Fruit fly (Drosophila melanogaster) whole organism, prepupa: Measurements from ENCODE around the gene Tmf.

Experiments used
- Blimp-1 ChIP-seq: fragments of 200-800 bp; sonication (Bioruptor generic); optimal IDR thresholded peaks from 3 replicates; lab custom pipeline; 2017; ENCODE audit warnings: missing biosample characterization, missing genetic modification characterization, mild to moderate bottlenecking, moderate library complexity, missing genetic modification reagents
- CG10631 ChIP-seq: fragments of 200-800 bp; sonication (Bioruptor generic); optimal IDR thresholded peaks from 2 replicates; lab custom pipeline; 2016; ENCODE audit warnings: missing biosample characterization, missing genetic modification characterization
- CG10669 ChIP-seq: fragments of 200-800 bp; sonication (Bioruptor generic); optimal IDR thresholded peaks from 3 replicates; lab custom pipeline; 2018; ENCODE audit warnings: missing biosample characterization, mild to moderate bottlenecking, missing genetic modification characterization, moderate library complexity
- CG11294 ChIP-seq: fragments of 200-800 bp; sonication (Bioruptor generic); IDR thresholded peaks from 2 replicates; pipeline ENCODE4 v1.3.6; 2022; ENCODE audit warnings: missing biosample characterization, missing genetic modification characterization
- CG15336 ChIP-seq: fragments of 200-800 bp; sonication (Bioruptor generic); IDR thresholded peaks from 2 replicates; pipeline ENCODE4 v1.3.6; 2022; ENCODE audit warnings: missing biosample characterization, missing genetic modification characterization
- CG1621 ChIP-seq: fragments of 200-800 bp; sonication (Bioruptor generic); optimal IDR thresholded peaks from 3 replicates; lab custom pipeline; 2018; ENCODE audit warnings: missing biosample characterization, mild to moderate bottlenecking, missing genetic modification characterization
- CG16779 ChIP-seq: fragments of 200-800 bp; sonication (Bioruptor generic); optimal IDR thresholded peaks from 3 replicates; lab custom pipeline; 2017; ENCODE audit warnings: missing biosample characterization, mild to moderate bottlenecking, missing genetic modification characterization
- CG32006 ChIP-seq: fragments of 200-800 bp; sonication (Bioruptor generic); optimal IDR thresholded peaks from 3 replicates; lab custom pipeline; 2017; ENCODE audit warnings: missing biosample characterization, mild to moderate bottlenecking, missing genetic modification characterization
- CG34406 ChIP-seq: fragments of 200-800 bp; sonication (Bioruptor generic); optimal IDR thresholded peaks from 3 replicates; lab custom pipeline; 2016; ENCODE audit warnings: missing biosample characterization, missing genetic modification characterization
- CG4318 ChIP-seq: fragments of 200-800 bp; sonication (Bioruptor generic); optimal IDR thresholded peaks from 3 replicates; lab custom pipeline; 2017; ENCODE audit warnings: missing biosample characterization, mild to moderate bottlenecking, missing genetic modification characterization
- CG6163 ChIP-seq: fragments of 200-800 bp; sonication (Bioruptor generic); IDR thresholded peaks from 3 replicates; pipeline ENCODE4 v1.3.6; 2022; ENCODE audit warnings: missing biosample characterization, missing genetic modification characterization
- CG6276 ChIP-seq: fragments of 200-800 bp; sonication (Bioruptor generic); optimal IDR thresholded peaks from 2 replicates; lab custom pipeline; 2017; ENCODE audit warnings: missing biosample characterization, mild to moderate bottlenecking, missing genetic modification characterization
- CG6792 ChIP-seq: fragments of 200-800 bp; sonication (Bioruptor generic); optimal IDR thresholded peaks from 3 replicates; lab custom pipeline; 2016; ENCODE audit warnings: missing biosample characterization, missing genetic modification characterization
- CG6808 ChIP-seq: fragments of 200-800 bp; sonication (Bioruptor generic); optimal IDR thresholded peaks from 3 replicates; lab custom pipeline; 2017; ENCODE audit warnings: missing biosample characterization, missing genetic modification characterization, mild to moderate bottlenecking, moderate library complexity, missing genetic modification reagents
- CG6854 ChIP-seq: fragments of 200-800 bp; sonication (Bioruptor generic); optimal IDR thresholded peaks from 2 replicates; lab custom pipeline; 2017; ENCODE audit warnings: missing biosample characterization, mild to moderate bottlenecking, missing genetic modification characterization
- CG7368 ChIP-seq: fragments of 200-800 bp; sonication (Bioruptor generic); optimal IDR thresholded peaks from 3 replicates; lab custom pipeline; 2016; ENCODE audit warnings: missing biosample characterization, missing genetic modification characterization
- CG8119 ChIP-seq: fragments of 200-800 bp; sonication (Bioruptor generic); IDR thresholded peaks from 3 replicates; pipeline ENCODE4 v1.3.6; 2022; ENCODE audit warnings: missing biosample characterization, missing genetic modification characterization
- CG8632 ChIP-seq: fragments of 200-800 bp; sonication (Bioruptor generic); optimal IDR thresholded peaks from 3 replicates; lab custom pipeline; 2016; ENCODE audit warnings: missing biosample characterization, missing genetic modification characterization
- CG9139 ChIP-seq: fragments of 200-800 bp; sonication (Bioruptor generic); optimal IDR thresholded peaks from 3 replicates; lab custom pipeline; 2017; ENCODE audit warnings: missing biosample characterization, mild to moderate bottlenecking, missing genetic modification characterization
- Eip78C ChIP-seq: fragments of 200-800 bp; sonication (Bioruptor generic); peaks from one replicate; lab custom pipeline; 2016; ENCODE audit warnings: missing biosample characterization, missing genetic modification characterization
- Ets96B ChIP-seq: fragments of 200-800 bp; optimal IDR thresholded peaks from 2 replicates; lab custom pipeline; 2019; ENCODE audit warnings: missing biosample characterization, mild to moderate bottlenecking, missing genetic modification characterization, moderate library complexity
- Gug ChIP-seq: fragments of 200-800 bp; sonication (Bioruptor generic); IDR thresholded peaks from 2 replicates; pipeline ENCODE4 v1.3.6; 2022; ENCODE audit warnings: missing biosample characterization, missing genetic modification characterization
- Lpt ChIP-seq: fragments of 200-800 bp; sonication (Bioruptor generic); optimal IDR thresholded peaks from 3 replicates; lab custom pipeline; 2016; ENCODE audit warnings: missing biosample characterization, missing genetic modification characterization
- Sox102F ChIP-seq: fragments of 200-800 bp; sonication (Bioruptor generic); optimal IDR thresholded peaks from 2 replicates; lab custom pipeline; 2016; ENCODE audit warnings: missing biosample characterization, mild to moderate bottlenecking, missing genetic modification characterization
- Sox14 ChIP-seq: fragments of 200-800 bp; sonication (Bioruptor generic); optimal IDR thresholded peaks from 3 replicates; lab custom pipeline; 2016; ENCODE audit warnings: missing biosample characterization, missing genetic modification characterization
- cyc ChIP-seq: fragments of 200-800 bp; sonication (Bioruptor generic); optimal IDR thresholded peaks from 3 replicates; lab custom pipeline; 2016; ENCODE audit warnings: missing biosample characterization, missing genetic modification characterization
- dac ChIP-seq: fragments of 200-800 bp; sonication (Bioruptor generic); optimal IDR thresholded peaks from 2 replicates; lab custom pipeline; 2017; ENCODE audit warnings: missing biosample characterization, mild to moderate bottlenecking, missing genetic modification characterization
- dsx ChIP-seq: fragments of 200-800 bp; optimal IDR thresholded peaks from 3 replicates; lab custom pipeline; 2019; ENCODE audit warnings: missing biosample characterization, mild to moderate bottlenecking, missing genetic modification characterization, moderate library complexity; ENCODE audit not compliant: poor library complexity, severe bottlenecking
- eg ChIP-seq: fragments of 200-800 bp; sonication (Bioruptor generic); IDR thresholded peaks from 3 replicates; pipeline ENCODE4 v1.3.6; 2022; ENCODE audit warnings: missing biosample characterization, missing genetic modification characterization
- esn ChIP-seq: fragments of 200-800 bp; sonication (Bioruptor generic); optimal IDR thresholded peaks from 2 replicates; lab custom pipeline; 2016; ENCODE audit warnings: missing biosample characterization, mild to moderate bottlenecking, missing genetic modification characterization, moderate library complexity
- fd59A ChIP-seq: fragments of 200-800 bp; sonication (Bioruptor generic); optimal IDR thresholded peaks from 2 replicates; lab custom pipeline; 2017; ENCODE audit warnings: missing biosample characterization, mild to moderate bottlenecking, missing genetic modification characterization, missing genetic modification reagents
- fkh ChIP-seq: fragments of 200-800 bp; sonication (Bioruptor generic); optimal IDR thresholded peaks from 3 replicates; lab custom pipeline; 2017; ENCODE audit warnings: missing biosample characterization, mild to moderate bottlenecking, missing genetic modification characterization, moderate library complexity
- lz ChIP-seq: fragments of 200-800 bp; sonication (Bioruptor generic); optimal IDR thresholded peaks from 3 replicates; lab custom pipeline; 2016; ENCODE audit warnings: missing biosample characterization, missing genetic modification characterization
- net ChIP-seq: fragments of 200-800 bp; sonication (Bioruptor generic); optimal IDR thresholded peaks from 3 replicates; lab custom pipeline; 2016; ENCODE audit warnings: missing biosample characterization, missing genetic modification characterization
- pdm3 ChIP-seq: fragments of 200-800 bp; sonication (Bioruptor generic); optimal IDR thresholded peaks from 3 replicates; lab custom pipeline; 2016; ENCODE audit warnings: missing biosample characterization, missing genetic modification characterization
- salr ChIP-seq, 2 experiments: fragments of 200-800 bp; sonication (Bioruptor generic); optimal IDR thresholded peaks; 3 replicates each; lab custom pipeline; 2016 to 2018; ENCODE audit warnings: missing biosample characterization in 2 of 2, missing genetic modification characterization in 2 of 2, mild to moderate bottlenecking in 1 of 2
- ss ChIP-seq, 2 experiments: fragments of 200-800 bp; sonication (Bioruptor generic); optimal IDR thresholded peaks; 2 replicates in 1 of 2; 3 replicates in 1 of 2; lab custom pipeline; 2017 to 2018; ENCODE audit warnings: mild to moderate bottlenecking in 2 of 2, missing biosample characterization in 2 of 2, missing genetic modification characterization in 2 of 2, moderate library complexity in 1 of 2
- svp ChIP-seq: fragments of 200-800 bp; sonication (Bioruptor generic); peaks from one replicate; lab custom pipeline; 2016; ENCODE audit warnings: missing biosample characterization, missing genetic modification characterization

Gene Tmf

DNA sequence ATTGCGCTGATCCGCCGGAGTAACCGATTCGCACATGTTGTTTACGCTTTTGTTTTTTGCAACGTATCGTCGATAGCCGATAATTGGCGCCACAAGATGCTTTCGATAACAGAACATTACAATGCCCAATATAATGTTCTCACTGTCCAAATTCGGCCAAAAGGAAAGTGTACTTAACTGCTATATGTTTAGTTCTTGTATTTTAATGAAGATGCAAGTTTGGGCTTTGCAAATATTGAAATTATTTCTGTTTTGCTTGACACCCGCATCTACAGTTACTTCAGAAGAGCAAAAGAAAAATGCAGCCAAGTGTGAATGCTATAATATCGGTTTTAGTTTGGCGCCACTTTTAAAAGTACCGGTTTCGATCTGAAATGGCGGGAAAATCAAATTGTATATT lies 8.4 kb downstream of the Tmf start (continued):
- TF ChIP-seq CG8119 (GFP tag; lab: Robert Waterston, UW), result peak; percentile 87
- peak; percentile 92 for TF ChIP-seq dac (GFP tag; lab: Kevin White, UChicago)
- peak; percentile 85 for TF ChIP-seq CG4318 (GFP tag; lab: Kevin White, UChicago)
- peak; percentile 96 for TF ChIP-seq Sox14 (GFP tag; lab: Kevin White, UChicago)
- TF ChIP-seq pdm3 (GFP tag; lab: Kevin White, UChicago), result peak; percentile 95
- TF ChIP-seq CG7368 (GFP tag; lab: Kevin White, UChicago), result peak; percentile 91
- TF ChIP-seq cyc (GFP tag; lab: Kevin White, UChicago), result peak; percentile 96
- peak; percentile 84 for TF ChIP-seq CG15336 (GFP tag; lab: Robert Waterston, UW)
- TF ChIP-seq Ets96B (tag; lab: Kevin White, UChicago), result peak; percentile 92
- peak; percentile 73 for TF ChIP-seq fkh
- TF ChIP-seq CG10631 (GFP tag; lab: Kevin White, UChicago), result peak; percentile 90
- peak; percentile 76 for TF ChIP-seq Blimp-1 (GFP tag; lab: Kevin White, UChicago)
- peak; percentile 89 for TF ChIP-seq CG34406 (GFP tag; lab: Kevin White, UChicago)
- peak; percentile 79 to 91 for TF ChIP-seq ss (GFP tag; optimal IDR thresholded peaks at IDR 0.05; lab: Kevin White, UChicago)
- TF ChIP-seq CG32006, result peak; percentile 92
- TF ChIP-seq fd59A (GFP tag; lab: Kevin White, UChicago), result peak; percentile 85
- TF ChIP-seq CG8632 (GFP tag; lab: Kevin White, UChicago), result peak; percentile 83
- TF ChIP-seq CG9139 (GFP tag; lab: Kevin White, UChicago), result peak; percentile 77
- peak; percentile 96 for TF ChIP-seq Eip78C
- peak; percentile 85 for TF ChIP-seq CG11294 (GFP tag; lab: Robert Waterston, UW)
- TF ChIP-seq dsx (GFP tag; lab: Kevin White, UChicago), result peak; percentile 88

DNA sequence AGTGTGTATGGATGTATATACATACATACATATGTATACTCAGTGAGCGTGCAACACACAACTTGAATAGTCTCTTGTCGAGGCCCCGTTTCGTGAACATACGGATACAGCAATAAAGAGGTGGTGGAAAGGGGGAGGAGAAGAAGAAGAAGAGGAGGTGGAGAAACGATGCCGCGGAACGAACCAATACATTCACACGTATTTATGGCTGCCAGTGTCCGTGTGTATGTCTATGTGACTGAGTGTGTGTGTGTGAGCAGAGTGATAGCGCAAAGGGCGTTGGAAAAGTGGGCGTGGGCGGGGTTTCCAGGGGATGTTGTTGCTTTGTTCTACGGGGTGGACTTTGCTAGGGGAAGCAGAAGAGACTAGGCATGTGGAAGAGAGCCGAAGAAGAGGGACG lies 9.2 kb downstream of the Tmf start:
- TF ChIP-seq dsx (GFP tag; lab: Kevin White, UChicago) (peak; percentile 40), Gug (peak; percentile 31; the same call in 1 of the 2 replicates), Eip78C (peak; percentile 69), eg (GFP tag; lab: Robert Waterston, UW) (0 out of 3 replicates have a peak, but pooled peaks have one; percentile 17), net (GFP tag; lab: Kevin White, UChicago) (no peak), fkh (peak; percentile 43), lz (no peak), CG32006 (no peak), CG6792 (no peak), CG10669 (GFP tag; lab: Kevin White, UChicago) (no peak), Sox102F (GFP tag; lab: Kevin White, UChicago) (peak; percentile 6), CG6808 (GFP tag; lab: Kevin White, UChicago) (peak; percentile 54), svp (peak; percentile 38), esn (GFP tag; lab: Kevin White, UChicago) (no peak), CG9139 (GFP tag; lab: Kevin White, UChicago) (peak; percentile 38), CG1621 (tag; lab: Kevin White, UChicago) (peak; percentile 65), CG11294 (GFP tag; lab: Robert Waterston, UW) (no peak), CG6163 (GFP tag; lab: Robert Waterston, UW) (0 out of 3 replicates have a peak, but pooled peaks have one; percentile 47), CG6854 (peak; percentile 11), salr (GFP tag; optimal IDR thresholded peaks at IDR 0.05; lab: Kevin White, UChicago) (peak in 1 of 2 experiments; percentile 23), ss (GFP tag; optimal IDR thresholded peaks at IDR 0.05; lab: Kevin White, UChicago) (peak; percentile 74 to 83), CG6276 (peak; percentile 20), CG16779 (tag; lab: Kevin White, UChicago) (no peak), CG8119 (GFP tag; lab: Robert Waterston, UW) (peak; percentile 52; the same call in 2 of the 3 replicates), CG15336 (GFP tag; lab: Robert Waterston, UW) (peak; percentile 30; the same call in 1 of the 2 replicates), Lpt (no peak)
